Fruit fly (Drosophila melanogaster) whole organism, embryonic: Measurements from ENCODE around the gene lva.

Source experiments
- BEAF-32 ChIP-seq: fragments of 200-800 bp; sonication (Bioruptor generic); optimal IDR thresholded peaks from 3 replicates; lab custom pipeline; 2017; ENCODE audit warnings: missing biosample characterization, missing genetic modification characterization, mild to moderate bottlenecking, moderate library complexity, missing genetic modification reagents
- Bdp1 ChIP-seq: fragments of 200-800 bp; sonication (Bioruptor generic); optimal IDR thresholded peaks from 3 replicates; lab custom pipeline; 2016; ENCODE audit warnings: missing biosample characterization, missing genetic modification characterization
- BtbVII ChIP-seq: fragments of 200-800 bp; sonication (Bioruptor generic); optimal IDR thresholded peaks from 3 replicates; lab custom pipeline; 2017; ENCODE audit warnings: missing biosample characterization, mild to moderate bottlenecking, missing genetic modification characterization
- Bteb2 ChIP-seq: fragments of 200-800 bp; sonication (Bioruptor generic); optimal IDR thresholded peaks from 2 replicates; lab custom pipeline; 2016; ENCODE audit warnings: missing biosample characterization, missing genetic modification characterization
- CG1024 ChIP-seq: fragments of 200-800 bp; sonication (Bioruptor generic); IDR thresholded peaks from 2 replicates; pipeline ENCODE4 v1.3.6; 2022; ENCODE audit warnings: missing biosample characterization, missing genetic modification characterization
- CG11093 ChIP-seq: fragments of 200-800 bp; sonication (Bioruptor generic); IDR thresholded peaks from 3 replicates; pipeline ENCODE4 v1.3.6; 2022; ENCODE audit warnings: missing biosample characterization, missing genetic modification characterization
- CG11695 ChIP-seq: fragments of 200-800 bp; sonication (Bioruptor generic); IDR thresholded peaks from 3 replicates; pipeline ENCODE4 v1.3.6; 2022; ENCODE audit warnings: missing biosample characterization, missing genetic modification characterization
- CG1233 ChIP-seq: fragments of 200-800 bp; sonication (Bioruptor generic); optimal IDR thresholded peaks from 4 replicates; lab custom pipeline; 2018; ENCODE audit warnings: missing biosample characterization, mild to moderate bottlenecking, missing genetic modification characterization
- CG12769 ChIP-seq: fragments of 200-800 bp; sonication (Bioruptor generic); optimal IDR thresholded peaks from 2 replicates; lab custom pipeline; 2019; ENCODE audit warnings: missing biosample characterization, mild to moderate bottlenecking, missing genetic modification characterization, moderate library complexity
- CG13287 ChIP-seq: fragments of 200-800 bp; sonication (Bioruptor generic); IDR thresholded peaks from 2 replicates; pipeline ENCODE4 v1.3.6; 2022; ENCODE audit warnings: missing biosample characterization, missing genetic modification characterization; ENCODE audit not compliant: partially characterized antibody
- CG13894 ChIP-seq: fragments of 200-800 bp; sonication (Bioruptor generic); optimal IDR thresholded peaks from 3 replicates; lab custom pipeline; 2018; ENCODE audit warnings: missing biosample characterization, mild to moderate bottlenecking, missing genetic modification characterization, moderate library complexity
- CG17186 ChIP-seq: fragments of 200-800 bp; sonication (Bioruptor generic); optimal IDR thresholded peaks from 3 replicates; lab custom pipeline; 2017; ENCODE audit warnings: missing biosample characterization, missing genetic modification reagents, missing genetic modification characterization
- CG17361 ChIP-seq: fragments of 200-800 bp; sonication (Bioruptor generic); IDR thresholded peaks from 3 replicates; pipeline ENCODE4 v1.3.6; 2022; ENCODE audit warnings: missing biosample characterization, missing genetic modification characterization
- CG17829 ChIP-seq: fragments of 200-800 bp; optimal IDR thresholded peaks from 2 replicates; lab custom pipeline; 2019; ENCODE audit warnings: missing biosample characterization, mild to moderate bottlenecking, missing genetic modification characterization, moderate library complexity
- CG18476 ChIP-seq: fragments of 200-800 bp; sonication (Bioruptor generic); optimal IDR thresholded peaks from 2 replicates; lab custom pipeline; 2016; ENCODE audit warnings: missing biosample characterization, mild to moderate bottlenecking, missing genetic modification characterization
- CG31365 ChIP-seq: fragments of 200-800 bp; sonication (Bioruptor generic); optimal IDR thresholded peaks from 2 replicates; lab custom pipeline; 2018; ENCODE audit warnings: missing biosample characterization, mild to moderate bottlenecking, missing genetic modification characterization
- CG3407 ChIP-seq: fragments of 200-800 bp; sonication (Bioruptor generic); optimal IDR thresholded peaks from 2 replicates; lab custom pipeline; 2018; ENCODE audit warnings: missing biosample characterization, mild to moderate bottlenecking, missing genetic modification characterization
- CG5180 ChIP-seq: fragments of 200-800 bp; sonication (Bioruptor generic); optimal IDR thresholded peaks from 3 replicates; lab custom pipeline; 2017; ENCODE audit warnings: missing biosample characterization, missing genetic modification characterization, mild to moderate bottlenecking, moderate library complexity, missing genetic modification reagents
- CG6791 ChIP-seq: fragments of 200-800 bp; sonication (Bioruptor generic); IDR thresholded peaks from 3 replicates; pipeline ENCODE4 v1.3.6; 2022; ENCODE audit warnings: missing biosample characterization, missing genetic modification characterization; ENCODE audit not compliant: partially characterized antibody
- CG7556 ChIP-seq: fragments of 200-800 bp; sonication (Bioruptor generic); optimal IDR thresholded peaks from 2 replicates; lab custom pipeline; 2017; ENCODE audit warnings: missing biosample characterization, mild to moderate bottlenecking, missing genetic modification characterization
- CkIIα-i1 ChIP-seq: fragments of 200-800 bp; sonication (Bioruptor generic); IDR thresholded peaks from 2 replicates; pipeline ENCODE4 v1.3.6; 2022; ENCODE audit warnings: missing biosample characterization, missing genetic modification characterization
- D19B ChIP-seq: fragments of 200-800 bp; sonication (Bioruptor generic); optimal IDR thresholded peaks from 2 replicates; lab custom pipeline; 2017; ENCODE audit warnings: missing biosample characterization, mild to moderate bottlenecking, missing genetic modification characterization
- Doc3 ChIP-seq: fragments of 200-800 bp; sonication (Bioruptor generic); IDR thresholded peaks from 3 replicates; pipeline ENCODE4 v1.3.6; 2022; ENCODE audit warnings: missing biosample characterization, missing genetic modification characterization; ENCODE audit not compliant: partially characterized antibody
- H15 ChIP-seq: fragments of 200-800 bp; sonication (Bioruptor generic); IDR thresholded peaks from 3 replicates; pipeline ENCODE4 v1.3.6; 2022; ENCODE audit warnings: missing biosample characterization, missing genetic modification characterization
- Hey ChIP-seq: fragments of 200-800 bp; sonication (Bioruptor generic); optimal IDR thresholded peaks from 3 replicates; lab custom pipeline; 2018; ENCODE audit warnings: missing biosample characterization, mild to moderate bottlenecking, missing genetic modification characterization
- MTF-1 ChIP-seq: fragments of 200-800 bp; sonication (Bioruptor generic); optimal IDR thresholded peaks from 2 replicates; lab custom pipeline; 2018; ENCODE audit warnings: missing biosample characterization, mild to moderate bottlenecking, missing genetic modification characterization, borderline replicate concordance
- Poxn ChIP-seq: fragments of 200-800 bp; sonication (Bioruptor generic); IDR thresholded peaks from 2 replicates; pipeline ENCODE4 v1.3.6; 2022; ENCODE audit warnings: missing biosample characterization, missing genetic modification characterization
- Sry-β ChIP-seq: fragments of 200-800 bp; sonication (Bioruptor generic); optimal IDR thresholded peaks from 2 replicates; lab custom pipeline; 2018; ENCODE audit warnings: missing biosample characterization, mild to moderate bottlenecking, missing genetic modification characterization, moderate library complexity
- cad ChIP-seq: fragments of >200 bp; optimal IDR thresholded peaks from 2 replicates; lab custom pipeline; 2017; ENCODE audit warnings: missing biosample characterization, missing genetic modification characterization
- chn ChIP-seq: fragments of 200-800 bp; sonication (Bioruptor generic); optimal IDR thresholded peaks from 2 replicates; lab custom pipeline; 2016; ENCODE audit warnings: missing biosample characterization, missing genetic modification characterization
- crp ChIP-seq, 2 experiments: fragments of 200-800 bp; sonication (Bioruptor generic); optimal IDR thresholded peaks; 2 replicates in 1 of 2; 3 replicates in 1 of 2; lab custom pipeline; 2017; ENCODE audit warnings: missing biosample characterization in 2 of 2, missing genetic modification characterization in 2 of 2, mild to moderate bottlenecking in 1 of 2, moderate library complexity in 1 of 2
- dmrt99B ChIP-seq: fragments of 200-800 bp; sonication (Bioruptor generic); optimal IDR thresholded peaks from 2 replicates; lab custom pipeline; 2018; ENCODE audit warnings: missing biosample characterization, mild to moderate bottlenecking, missing genetic modification characterization, moderate library complexity
- ewg ChIP-seq: fragments of 200-800 bp; sonication (Bioruptor generic); optimal IDR thresholded peaks from 3 replicates; lab custom pipeline; 2017; ENCODE audit warnings: mild to moderate bottlenecking, missing biosample characterization, missing genetic modification reagents, missing genetic modification characterization
- gcm2 ChIP-seq: fragments of 200-800 bp; sonication (Bioruptor generic); optimal IDR thresholded peaks from 2 replicates; lab custom pipeline; 2016; ENCODE audit warnings: missing biosample characterization, missing genetic modification characterization
- gsb-n ChIP-seq: fragments of 200-800 bp; sonication (Bioruptor generic); optimal IDR thresholded peaks from 3 replicates; lab custom pipeline; 2018; ENCODE audit warnings: missing biosample characterization, mild to moderate bottlenecking, missing genetic modification characterization
- ham ChIP-seq: fragments of 200-800 bp; sonication (Bioruptor generic); IDR thresholded peaks from 2 replicates; pipeline ENCODE4 v1.3.6; 2022; ENCODE audit warnings: missing biosample characterization, missing genetic modification characterization
- lab ChIP-seq: fragments of 200-800 bp; sonication (Bioruptor generic); optimal IDR thresholded peaks from 3 replicates; lab custom pipeline; 2017; ENCODE audit warnings: missing biosample characterization, missing genetic modification characterization, mild to moderate bottlenecking, moderate library complexity, missing genetic modification reagents
- lmd ChIP-seq: fragments of 200-800 bp; sonication (Bioruptor generic); IDR thresholded peaks from 2 replicates; pipeline ENCODE4 v1.3.6; 2022; ENCODE audit warnings: missing biosample characterization, missing genetic modification characterization
- mirr ChIP-seq: fragments of 200-800 bp; sonication (Bioruptor generic); optimal IDR thresholded peaks from 3 replicates; lab custom pipeline; 2018; ENCODE audit warnings: missing biosample characterization, mild to moderate bottlenecking, missing genetic modification characterization
- pum ChIP-seq: fragments of 200-800 bp; sonication (Bioruptor generic); optimal IDR thresholded peaks from 2 replicates; lab custom pipeline; 2016; ENCODE audit warnings: missing biosample characterization, missing genetic modification characterization
- repo ChIP-seq: fragments of 200-800 bp; sonication (Bioruptor generic); optimal IDR thresholded peaks from 2 replicates; lab custom pipeline; 2016; ENCODE audit warnings: missing biosample characterization, missing genetic modification characterization
- ro ChIP-seq: fragments of 200-800 bp; sonication (Bioruptor generic); IDR thresholded peaks from 2 replicates; pipeline ENCODE4 v1.3.6; 2022; ENCODE audit warnings: missing biosample characterization, missing genetic modification characterization
- sens ChIP-seq: fragments of 200-800 bp; sonication (Bioruptor generic); peaks from one replicate; lab custom pipeline; 2016; ENCODE audit warnings: missing biosample characterization, missing genetic modification characterization
- seq ChIP-seq: fragments of 200-800 bp; sonication (Bioruptor generic); IDR thresholded peaks from 2 replicates; pipeline ENCODE4 v1.3.6; 2022; ENCODE audit warnings: missing biosample characterization, missing genetic modification characterization
- sqz ChIP-seq: fragments of 200-800 bp; sonication (Bioruptor generic); optimal IDR thresholded peaks from 3 replicates; lab custom pipeline; 2018; ENCODE audit warnings: missing biosample characterization, mild to moderate bottlenecking, missing genetic modification characterization
- tin ChIP-seq: fragments of 200-800 bp; sonication (Bioruptor generic); optimal IDR thresholded peaks from 3 replicates; lab custom pipeline; 2016; ENCODE audit warnings: missing biosample characterization, missing genetic modification characterization
- usp ChIP-seq: fragments of >200 bp; optimal IDR thresholded peaks from 2 replicates; lab custom pipeline; 2017; ENCODE audit warnings: missing biosample characterization, missing genetic modification characterization
- vfl ChIP-seq: fragments of 200-800 bp; sonication (Bioruptor generic); optimal IDR thresholded peaks from 2 replicates; lab custom pipeline; 2016; ENCODE audit warnings: missing biosample characterization, missing genetic modification characterization
- zfh2 ChIP-seq: fragments of 200-800 bp; sonication (Bioruptor generic); optimal IDR thresholded peaks from 2 replicates; lab custom pipeline; 2016; ENCODE audit warnings: missing biosample characterization, missing genetic modification characterization

Gene lva

DNA sequence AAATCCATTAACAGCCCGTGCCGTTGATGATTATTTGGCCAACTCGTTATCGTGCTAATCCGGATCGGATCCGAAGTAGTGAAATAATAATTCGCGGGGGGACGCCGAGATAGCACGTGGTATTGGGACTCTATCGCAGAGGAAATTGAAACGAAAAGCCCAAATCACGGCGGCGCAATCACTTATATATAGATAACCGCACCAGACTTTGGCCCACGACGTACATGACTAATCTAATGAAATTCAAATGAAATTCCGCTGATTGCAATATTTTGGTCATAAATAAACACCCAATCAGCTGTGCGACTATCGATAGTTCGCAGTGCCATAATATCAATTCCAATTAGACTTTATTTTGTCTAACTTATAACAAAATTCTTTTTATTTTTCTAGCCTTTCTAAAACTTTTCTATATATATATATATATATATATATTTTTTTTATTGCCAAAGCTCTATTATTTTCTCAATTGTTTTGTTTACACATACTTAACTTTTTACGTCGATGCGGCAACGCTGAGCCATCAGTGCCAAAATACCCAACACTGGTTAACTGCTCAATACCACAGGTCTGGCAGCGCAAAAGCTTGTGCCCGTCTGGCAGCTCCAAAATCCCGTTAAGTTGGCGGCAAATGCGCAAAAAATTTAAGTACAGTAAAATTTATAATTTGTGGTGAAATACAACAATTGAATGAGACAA lies 3.4 kb upstream of the lva start, which contains the start of gene CG6428 (continued):
- 0 out of 3 replicates have a peak, but pooled peaks have one; percentile 38 for TF ChIP-seq CG17361
- no peak for TF ChIP-seq Poxn (GFP tag; lab: Robert Waterston, UW)
- no peak for TF ChIP-seq usp (GFP tag; lab: Kevin White, UChicago)
- peak; percentile 49 for TF ChIP-seq tin (GFP tag; lab: Kevin White, UChicago)
- peak; percentile 11 for TF ChIP-seq CG17186
- TF ChIP-seq zfh2 (GFP tag; lab: Kevin White, UChicago), result peak; percentile 44
- no peak for TF ChIP-seq D19B (GFP tag; lab: Kevin White, UChicago)
- TF ChIP-seq CG3407, result no peak
- no peak for TF ChIP-seq gsb-n (tag; lab: Kevin White, UChicago)
- peak; percentile 57; the same call in 1 of the 3 replicates for TF ChIP-seq Doc3 (GFP tag; lab: Robert Waterston, UW)
- peak; percentile 60 for TF ChIP-seq lab (GFP tag; lab: Kevin White, UChicago)
- no peak for TF ChIP-seq MTF-1
- TF ChIP-seq CkIIα-i1 (GFP tag; lab: Robert Waterston, UW), result no peak
- no peak for TF ChIP-seq CG1024 (GFP tag; lab: Robert Waterston, UW)
- peak; percentile 50; the same call in 2 of the 3 replicates for TF ChIP-seq CG6791 (GFP tag; lab: Robert Waterston, UW)
- TF ChIP-seq lmd (GFP tag; lab: Robert Waterston, UW), result peak; percentile 38; the same call in 1 of the 2 replicates
- TF ChIP-seq seq, result no peak
- no peak for TF ChIP-seq ham (GFP tag; lab: Robert Waterston, UW)
- TF ChIP-seq H15 (GFP tag; lab: Robert Waterston, UW), result peak; percentile 5; the same call in 1 of the 3 replicates
- no peak for TF ChIP-seq ewg (GFP tag; lab: Kevin White, UChicago)
- TF ChIP-seq CG31365 (tag; lab: Kevin White, UChicago), result no peak
- TF ChIP-seq repo (GFP tag; lab: Kevin White, UChicago), result no peak
- peak; percentile 4 for TF ChIP-seq dmrt99B (tag; lab: Kevin White, UChicago)
- TF ChIP-seq CG11093, result no peak
- no peak for TF ChIP-seq CG12769 (tag; lab: Kevin White, UChicago)
- TF ChIP-seq mirr (GFP tag; lab: Kevin White, UChicago), result peak; percentile 55
- TF ChIP-seq BtbVII, result peak; percentile 21
- TF ChIP-seq BEAF-32 (GFP tag; lab: Kevin White, UChicago), result peak; percentile 68
- TF ChIP-seq CG18476 (GFP tag; lab: Kevin White, UChicago), result no peak
- no peak for TF ChIP-seq CG11695
- TF ChIP-seq CG5180 (GFP tag; lab: Kevin White, UChicago), result no peak
- TF ChIP-seq chn (GFP tag; lab: Kevin White, UChicago), result peak; percentile 26
- no peak for TF ChIP-seq Bdp1
- no peak for TF ChIP-seq sqz
- no peak for TF ChIP-seq gcm2 (GFP tag; lab: Kevin White, UChicago)
- TF ChIP-seq Sry-β, result no peak
- peak; percentile 12 for TF ChIP-seq CG13894
- no peak for TF ChIP-seq ro (GFP tag; lab: Robert Waterston, UW)
- TF ChIP-seq vfl (GFP tag; lab: Kevin White, UChicago), result no peak
- TF ChIP-seq CG7556 (GFP tag; lab: Kevin White, UChicago), result peak; percentile 44
- TF ChIP-seq crp (GFP tag; optimal IDR thresholded peaks at IDR 0.05; lab: Kevin White, UChicago), result peak in 1 of 2 experiments; percentile 85
- TF ChIP-seq Hey (tag; lab: Kevin White, UChicago), result peak; percentile 3
- TF ChIP-seq cad (GFP tag; lab: Kevin White, UChicago), result no peak
- TF ChIP-seq CG17829 (tag; lab: Kevin White, UChicago), result peak; percentile 37
- TF ChIP-seq Bteb2 (GFP tag; lab: Kevin White, UChicago), result no peak
- TF ChIP-seq CG1233, result no peak
- TF ChIP-seq CG13287 (GFP tag; lab: Robert Waterston, UW), result peak; percentile 82
- TF ChIP-seq sens (GFP tag; lab: Kevin White, UChicago), result no peak
- peak; percentile 25 for TF ChIP-seq pum
